Worm (Caenorhabditis elegans) whole organism, L4/young adult: ENCODE data around the gene gcsh-1.
"Not testable (repeated sequence)": the region's sequence is repeated elsewhere in the genome, so short reads cannot be mapped to it uniquely, and the experiment has no call there.

Experiments used
- W03F9.2 ChIP-seq: fragments of 150-350 bp; optimal IDR thresholded peaks from 2 replicates; lab custom pipeline; 2014; ENCODE audit warnings: missing biosample characterization, missing genetic modification characterization
- dao-5 ChIP-seq: sonication (generic microtip); optimal IDR thresholded peaks from 2 replicates; lab custom pipeline; 2016; ENCODE audit warnings: missing genotype, missing genetic modification characterization, moderate library complexity, missing compliant biosample characterization
- him-1 ChIP-seq: sonication (generic microtip); optimal IDR thresholded peaks from 2 replicates; lab custom pipeline; 2016; ENCODE audit warnings: missing genotype, missing genetic modification reagents, missing genetic modification characterization, missing compliant biosample characterization

The gcsh-1 gene

ce11 chrX:14541992-14542391, 27.1 kb upstream of the gcsh-1 start, which contains the start of gene fbxa-81:
Gene fbxa-81 (minus strand): TSS chrX:14542092.
- TF ChIP-seq him-1 (tag; lab: Kevin White, UChicago) (no peak), dao-5 (tag; lab: Kevin White, UChicago) (no peak), W03F9.2 (tag; lab: Kevin White, UChicago) (no peak)

ce11 chrX:14539468-14539867, 24.6 kb upstream of the gcsh-1 start:
- TF ChIP-seq W03F9.2 (tag; lab: Kevin White, UChicago) (no peak), him-1 (tag; lab: Kevin White, UChicago) (no peak), dao-5 (tag; lab: Kevin White, UChicago) (no peak)

ce11 chrX:14537625-14538024, 22.8 kb upstream of the gcsh-1 start:
- TF ChIP-seq him-1 (tag; lab: Kevin White, UChicago) (no peak), dao-5 (tag; lab: Kevin White, UChicago) (no peak), W03F9.2 (tag; lab: Kevin White, UChicago) (no peak)

- TF ChIP-seq him-1 (tag; lab: Kevin White, UChicago) (no peak), W03F9.2 (tag; lab: Kevin White, UChicago) (no peak), dao-5 (tag; lab: Kevin White, UChicago) (no peak)
These were observed 21.0 kb upstream of the gcsh-1 start for ce11 chrX:14535913-14536312.

ce11 chrX:14534596-14534995, 19.7 kb upstream of the gcsh-1 start:
- TF ChIP-seq W03F9.2 (tag; lab: Kevin White, UChicago) (no peak), dao-5 (tag; lab: Kevin White, UChicago) (no peak), him-1 (tag; lab: Kevin White, UChicago) (no peak)

ce11 chrX:14534117-14534516, 19.2 kb upstream of the gcsh-1 start, which contains the start of gene T24C2.5:
Gene T24C2.5 (plus strand): TSS chrX:14534417.
- TF ChIP-seq dao-5 (tag; lab: Kevin White, UChicago) = no peak
- TF ChIP-seq W03F9.2 (tag; lab: Kevin White, UChicago) = no peak
- TF ChIP-seq him-1 (tag; lab: Kevin White, UChicago) = no peak

- TF ChIP-seq W03F9.2 (tag; lab: Kevin White, UChicago) (no peak), dao-5 (tag; lab: Kevin White, UChicago) (no peak), him-1 (tag; lab: Kevin White, UChicago) (no peak)
These were observed 15.2 kb upstream of the gcsh-1 start, which contains the start of gene nspc-20 for ce11 chrX:14530107-14530506. Gene nspc-20 (minus strand): TSS chrX:14530207.

- TF ChIP-seq dao-5, him-1, W03F9.2 (tag; lab: Kevin White, UChicago): not testable (repeated sequence)
These were observed 13.5 kb upstream of the gcsh-1 start, which contains the start of gene nspc-19 for ce11 chrX:14528399-14528798. Gene nspc-19 (plus strand): TSS chrX:14528699.

ce11 chrX:14527559-14527958, 12.7 kb upstream of the gcsh-1 start, which contains the start of gene nspc-18:
Gene nspc-18 (minus strand): TSS chrX:14527659.
- TF ChIP-seq dao-5 (tag; lab: Kevin White, UChicago) (no peak), him-1 (tag; lab: Kevin White, UChicago) (no peak), W03F9.2 (tag; lab: Kevin White, UChicago) (no peak)

- TF ChIP-seq him-1 (tag; lab: Kevin White, UChicago) = peak; percentile 99
- TF ChIP-seq W03F9.2 (tag; lab: Kevin White, UChicago) = peak; percentile 98
- peak; percentile 87 for TF ChIP-seq dao-5 (tag; lab: Kevin White, UChicago)
These were observed 10.7 kb upstream of the gcsh-1 start for ce11 chrX:14525325-14526305.

ce11 chrX:14525081-14525324, 10.1 kb upstream of the gcsh-1 start, which contains the start of gene nspc-17:
Gene nspc-17 (minus strand): TSS chrX:14525181.
- TF ChIP-seq W03F9.2, dao-5, him-1 (tag; lab: Kevin White, UChicago): not testable (repeated sequence)

ce11 chrX:14523275-14523674, 8.4 kb upstream of the gcsh-1 start, which contains the start of gene nspc-16:
Gene nspc-16 (plus strand): TSS chrX:14523575.
- no peak for TF ChIP-seq dao-5 (tag; lab: Kevin White, UChicago)

ce11 chrX:14520463-14520862, 5.6 kb upstream of the gcsh-1 start, which contains the start of gene D1025.1:
Gene D1025.1 (plus strand): TSS chrX:14520763.
- no peak for TF ChIP-seq him-1 (tag; lab: Kevin White, UChicago)
- no peak for TF ChIP-seq dao-5 (tag; lab: Kevin White, UChicago)
- no peak for TF ChIP-seq W03F9.2 (tag; lab: Kevin White, UChicago)
